Fruit fly (Drosophila melanogaster) whole organism, prepupa: ENCODE data around the gene CG10513.

Source experiments
- CG16779 ChIP-seq: fragments of 200-800 bp; sonication (Bioruptor generic); optimal IDR thresholded peaks from 3 replicates; lab custom pipeline; 2017; ENCODE audit warnings: missing biosample characterization, mild to moderate bottlenecking, missing genetic modification characterization
- CG4318 ChIP-seq: fragments of 200-800 bp; sonication (Bioruptor generic); optimal IDR thresholded peaks from 3 replicates; lab custom pipeline; 2017; ENCODE audit warnings: missing biosample characterization, mild to moderate bottlenecking, missing genetic modification characterization
- CG9139 ChIP-seq: fragments of 200-800 bp; sonication (Bioruptor generic); optimal IDR thresholded peaks from 3 replicates; lab custom pipeline; 2017; ENCODE audit warnings: missing biosample characterization, mild to moderate bottlenecking, missing genetic modification characterization
- Hr38 ChIP-seq: sonication (Bioruptor generic); optimal IDR thresholded peaks from 2 replicates; lab custom pipeline; 2016; ENCODE audit warnings: missing biosample characterization, missing genetic modification characterization
- cyc ChIP-seq: fragments of 200-800 bp; sonication (Bioruptor generic); optimal IDR thresholded peaks from 3 replicates; lab custom pipeline; 2016; ENCODE audit warnings: missing biosample characterization, missing genetic modification characterization
- salr ChIP-seq, 2 experiments: fragments of 200-800 bp; sonication (Bioruptor generic); optimal IDR thresholded peaks; 3 replicates each; lab custom pipeline; 2016 to 2018; ENCODE audit warnings: missing biosample characterization in 2 of 2, missing genetic modification characterization in 2 of 2, mild to moderate bottlenecking in 1 of 2

- no peak for TF ChIP-seq CG9139 (GFP tag; lab: Kevin White, UChicago)
- TF ChIP-seq CG4318 (GFP tag; lab: Kevin White, UChicago) = no peak
- no peak for TF ChIP-seq cyc (GFP tag; lab: Kevin White, UChicago)
- no peak for TF ChIP-seq CG16779
- no peak for TF ChIP-seq salr (GFP tag; optimal IDR thresholded peaks at IDR 0.05; lab: Kevin White, UChicago)
- TF ChIP-seq Hr38 (GFP tag; lab: Kevin White, UChicago) = no peak
These were observed 2.9 kb upstream of the CG10513 start, which contains the start of gene CG10514 for dm6 chr3R:25279796-25280350.
